Fruit fly (Drosophila melanogaster): ENCODE data around the gene CG14085.

dm6 chr3L:19261213-19261612 is 7.9 kb upstream of the CG14085 start, which contains the start of gene Bet1:
- TF ChIP-seq CG8478 (optimal IDR thresholded peaks at IDR 0.05), result no peak
- no peak for TF ChIP-seq CTCF (optimal IDR thresholded peaks at IDR 0.05)
